Fruit fly (Drosophila melanogaster) whole organism, adult: ENCODE data around the gene Grasp65.

Experiments used
- CG1620 ChIP-seq: fragments of 200-800 bp; sonication (Bioruptor generic); optimal IDR thresholded peaks from 2 replicates; lab custom pipeline; 2016; ENCODE audit warnings: missing biosample characterization, missing genetic modification characterization
- Crg-1 ChIP-seq: fragments of 200-800 bp; sonication (Bioruptor generic); optimal IDR thresholded peaks from 2 replicates; lab custom pipeline; 2016; ENCODE audit warnings: missing biosample characterization, missing genetic modification characterization
- cic ChIP-seq: fragments of 200-800 bp; sonication (Bioruptor generic); optimal IDR thresholded peaks from 2 replicates; lab custom pipeline; 2017; ENCODE audit warnings: missing biosample characterization, mild to moderate bottlenecking, missing genetic modification characterization, moderate library complexity
- cnc ChIP-seq, 2 experiments: fragments of >200 bp; optimal IDR thresholded peaks; 2 replicates each; lab custom pipeline; 2017
- kay ChIP-seq: fragments of 200-800 bp; sonication (Bioruptor generic); peaks from one replicate; lab custom pipeline; 2016; ENCODE audit warnings: missing biosample characterization, missing genetic modification characterization, borderline replicate concordance

DNA sequence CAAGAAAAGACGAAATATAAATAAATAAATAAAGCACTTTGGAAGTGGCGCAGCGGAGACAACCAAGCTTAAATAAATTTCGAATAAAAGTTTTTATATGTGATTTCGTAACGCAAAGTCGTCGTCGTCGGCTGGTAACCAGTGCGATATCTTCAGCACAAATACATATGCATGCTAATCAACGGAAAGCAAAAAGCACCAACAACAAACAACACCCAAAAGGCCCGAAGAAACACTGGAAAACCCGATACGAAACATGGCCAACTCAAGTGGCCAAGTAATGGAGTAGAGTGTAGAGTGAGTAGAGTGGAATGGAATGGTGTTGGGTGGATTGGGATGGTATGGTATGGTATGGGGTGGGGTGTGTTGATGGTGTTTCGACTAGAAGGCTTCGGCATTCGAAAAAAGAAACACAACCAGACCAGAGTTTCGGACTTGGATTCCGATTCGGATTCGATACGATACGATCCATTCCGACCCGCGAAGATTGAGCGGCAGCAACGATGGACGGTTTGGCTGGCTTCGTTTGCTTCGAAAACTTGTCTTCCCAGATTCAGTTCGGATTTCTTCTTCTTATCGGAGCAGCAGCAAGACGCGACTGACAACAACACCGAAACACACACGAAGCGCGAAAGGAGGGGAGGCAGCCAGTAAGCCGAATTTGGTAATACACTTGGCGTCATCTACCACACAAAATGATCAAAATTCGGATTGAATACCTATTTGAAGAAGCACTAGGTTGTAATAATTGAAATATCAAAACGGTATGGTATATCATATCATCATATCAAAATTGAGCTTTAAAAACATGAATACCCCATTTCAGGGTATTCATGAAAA is 22.0 kb upstream of the Grasp65 start:
- no peak for TF ChIP-seq cic (GFP tag; lab: Kevin White, UChicago)
- no peak for TF ChIP-seq Crg-1 (GFP tag; lab: Kevin White, UChicago)
- no peak for TF ChIP-seq cnc (optimal IDR thresholded peaks at IDR 0.05; lab: Kevin White, UChicago)
- TF ChIP-seq kay: no peak
- TF ChIP-seq CG1620: no peak
